Fruit fly (Drosophila melanogaster) whole organism, embryonic: ENCODE measurements around the gene chic.
A peak's percentile ranks its signal among the peaks of the same experiment; 100 is the strongest.

ENCODE experiments used
- CG11085 ChIP-seq: fragments of 200-800 bp; sonication (Bioruptor generic); IDR thresholded peaks from 2 replicates; pipeline ENCODE4 v1.3.6; 2022; ENCODE audit warnings: missing biosample characterization, missing genetic modification characterization
- CG12071 ChIP-seq: fragments of 200-800 bp; sonication (Bioruptor generic); optimal IDR thresholded peaks from 3 replicates; lab custom pipeline; 2018; ENCODE audit warnings: missing biosample characterization, mild to moderate bottlenecking, missing genetic modification characterization
- CG12744 ChIP-seq: fragments of 200-800 bp; sonication (Bioruptor generic); optimal IDR thresholded peaks from 2 replicates; lab custom pipeline; 2016; ENCODE audit warnings: missing biosample characterization, missing genetic modification characterization
- CG12942 ChIP-seq: fragments of 200-800 bp; sonication (Bioruptor generic); optimal IDR thresholded peaks from 3 replicates; lab custom pipeline; 2016; ENCODE audit warnings: missing biosample characterization, missing genetic modification characterization
- CG13624 ChIP-seq: fragments of 200-800 bp; sonication (Bioruptor generic); optimal IDR thresholded peaks from 2 replicates; lab custom pipeline; 2016; ENCODE audit warnings: missing biosample characterization, missing genetic modification characterization
- CG14860 ChIP-seq: fragments of 200-800 bp; sonication (Bioruptor generic); IDR thresholded peaks from 3 replicates; pipeline ENCODE4 v1.3.6; 2022; ENCODE audit warnings: missing biosample characterization, missing genetic modification characterization; ENCODE audit not compliant: partially characterized antibody
- CG15073 ChIP-seq: fragments of 200-800 bp; sonication (Bioruptor generic); optimal IDR thresholded peaks from 2 replicates; lab custom pipeline; 2016; ENCODE audit warnings: missing biosample characterization, missing genetic modification characterization
- CG15601 ChIP-seq: fragments of 200-800 bp; sonication (Bioruptor generic); optimal IDR thresholded peaks from 3 replicates; lab custom pipeline; 2019; ENCODE audit warnings: missing biosample characterization, mild to moderate bottlenecking, missing genetic modification characterization, moderate library complexity
- CG16863 ChIP-seq: fragments of 200-800 bp; sonication (Bioruptor generic); optimal IDR thresholded peaks from 3 replicates; lab custom pipeline; 2016; ENCODE audit warnings: missing biosample characterization, missing genetic modification characterization
- CG17802 ChIP-seq: fragments of 200-800 bp; sonication (Bioruptor generic); optimal IDR thresholded peaks from 2 replicates; lab custom pipeline; 2018; ENCODE audit warnings: missing biosample characterization, mild to moderate bottlenecking, missing genetic modification characterization, moderate library complexity
- CG18011 ChIP-seq: fragments of 200-800 bp; sonication (Bioruptor generic); optimal IDR thresholded peaks from 2 replicates; lab custom pipeline; 2017; ENCODE audit warnings: missing biosample characterization, missing genetic modification characterization, mild to moderate bottlenecking, moderate library complexity, missing genotype
- CG2129 ChIP-seq: fragments of 200-800 bp; sonication (Bioruptor generic); IDR thresholded peaks from 2 replicates; pipeline ENCODE4 v1.3.6; 2022; ENCODE audit warnings: missing biosample characterization, missing genetic modification characterization; ENCODE audit not compliant: partially characterized antibody
- CG33213 ChIP-seq: fragments of 200-800 bp; sonication (Bioruptor generic); optimal IDR thresholded peaks from 3 replicates; lab custom pipeline; 2016; ENCODE audit warnings: missing biosample characterization, missing genetic modification characterization
- CG4360 ChIP-seq: fragments of 200-800 bp; sonication (Bioruptor generic); IDR thresholded peaks from 2 replicates; pipeline ENCODE4 v1.3.6; 2022; ENCODE audit warnings: missing biosample characterization, missing genetic modification characterization
- CG6272 ChIP-seq: fragments of 200-800 bp; sonication (Bioruptor generic); IDR thresholded peaks from 2 replicates; pipeline ENCODE4 v1.3.6; 2022; ENCODE audit warnings: missing biosample characterization, missing genetic modification characterization
- CG6654 ChIP-seq: fragments of 200-800 bp; sonication (Bioruptor generic); optimal IDR thresholded peaks from 2 replicates; lab custom pipeline; 2017; ENCODE audit warnings: missing biosample characterization, mild to moderate bottlenecking, missing genetic modification characterization
- CG7963 ChIP-seq: fragments of 200-800 bp; sonication (Bioruptor generic); IDR thresholded peaks from 3 replicates; pipeline ENCODE4 v1.3.6; 2022; ENCODE audit warnings: missing biosample characterization, missing genetic modification characterization; ENCODE audit not compliant: partially characterized antibody
- CG9215 ChIP-seq: fragments of 200-800 bp; sonication (Bioruptor generic); IDR thresholded peaks from 2 replicates; pipeline ENCODE4 v1.3.6; 2022; ENCODE audit warnings: missing biosample characterization, missing genetic modification characterization
- D19A ChIP-seq: fragments of 200-800 bp; optimal IDR thresholded peaks from 3 replicates; lab custom pipeline; 2019; ENCODE audit warnings: missing biosample characterization, mild to moderate bottlenecking, missing genetic modification characterization, moderate library complexity
- Dll ChIP-seq: fragments of 200-800 bp; sonication (Bioruptor generic); IDR thresholded peaks from 4 replicates; pipeline ENCODE4 v1.3.6; 2022; ENCODE audit warnings: missing biosample characterization, missing genetic modification characterization; ENCODE audit not compliant: partially characterized antibody
- Gug ChIP-seq: fragments of 200-800 bp; sonication (Bioruptor generic); IDR thresholded peaks from 4 replicates; pipeline ENCODE4 v1.3.6; 2022; ENCODE audit warnings: missing biosample characterization, missing genetic modification characterization
- Taf1 ChIP-seq: fragments of 200-800 bp; sonication (Bioruptor generic); IDR thresholded peaks from 2 replicates; pipeline ENCODE4 v1.3.6; 2022; ENCODE audit warnings: missing biosample characterization, missing genetic modification characterization
- Xbp1 ChIP-seq: fragments of 200-800 bp; sonication (Bioruptor generic); optimal IDR thresholded peaks from 3 replicates; lab custom pipeline; 2016; ENCODE audit warnings: missing biosample characterization, mild to moderate bottlenecking, missing genetic modification characterization
- YL-1 ChIP-seq: fragments of 200-800 bp; sonication (Bioruptor generic); optimal IDR thresholded peaks from 3 replicates; lab custom pipeline; 2017; ENCODE audit warnings: missing biosample characterization, mild to moderate bottlenecking, missing genetic modification characterization
- al ChIP-seq: fragments of 200-800 bp; sonication (Bioruptor generic); IDR thresholded peaks from 2 replicates; pipeline ENCODE4 v1.3.6; 2022; ENCODE audit warnings: missing biosample characterization, missing genetic modification characterization
- aop ChIP-seq: fragments of 200-800 bp; sonication (Bioruptor generic); IDR thresholded peaks from 2 replicates; pipeline ENCODE4 v1.3.6; 2022; ENCODE audit warnings: missing biosample characterization, missing genetic modification characterization
- ase ChIP-seq: fragments of 200-800 bp; sonication (Bioruptor generic); IDR thresholded peaks from 3 replicates; pipeline ENCODE4 v1.3.6; 2022; ENCODE audit warnings: missing biosample characterization, missing genetic modification characterization
- ash1 ChIP-seq: fragments of 200-800 bp; sonication (Bioruptor generic); optimal IDR thresholded peaks from 2 replicates; lab custom pipeline; 2018; ENCODE audit warnings: missing biosample characterization, mild to moderate bottlenecking, missing genetic modification characterization
- br ChIP-seq: fragments of >200 bp; optimal IDR thresholded peaks from 2 replicates; lab custom pipeline; 2017
- ci ChIP-seq: fragments of 200-800 bp; sonication (Bioruptor generic); IDR thresholded peaks from 3 replicates; pipeline ENCODE4 v1.3.6; 2022; ENCODE audit warnings: missing biosample characterization, missing genetic modification characterization
- dmrt99B ChIP-seq: fragments of 200-800 bp; sonication (Bioruptor generic); optimal IDR thresholded peaks from 2 replicates; lab custom pipeline; 2018; ENCODE audit warnings: missing biosample characterization, mild to moderate bottlenecking, missing genetic modification characterization, moderate library complexity
- emc ChIP-seq: fragments of 200-800 bp; sonication (Bioruptor generic); optimal IDR thresholded peaks from 2 replicates; lab custom pipeline; 2016; ENCODE audit warnings: missing biosample characterization, missing genetic modification characterization
- eyg ChIP-seq: fragments of 200-800 bp; sonication (Bioruptor generic); optimal IDR thresholded peaks from 3 replicates; lab custom pipeline; 2016; ENCODE audit warnings: missing biosample characterization, missing genetic modification characterization
- fd102C ChIP-seq: fragments of 200-800 bp; sonication (Bioruptor generic); optimal IDR thresholded peaks from 2 replicates; lab custom pipeline; 2018; ENCODE audit warnings: missing biosample characterization, mild to moderate bottlenecking, missing genetic modification characterization, moderate library complexity
- gcm ChIP-seq: fragments of 200-800 bp; sonication (Bioruptor generic); optimal IDR thresholded peaks from 2 replicates; lab custom pipeline; 2019; ENCODE audit warnings: missing biosample characterization, mild to moderate bottlenecking, missing genetic modification characterization, moderate library complexity
- gcm2 ChIP-seq: fragments of 200-800 bp; sonication (Bioruptor generic); optimal IDR thresholded peaks from 2 replicates; lab custom pipeline; 2016; ENCODE audit warnings: missing biosample characterization, missing genetic modification characterization
- hbn ChIP-seq: fragments of 200-800 bp; sonication (Bioruptor generic); IDR thresholded peaks from 2 replicates; pipeline ENCODE4 v1.3.6; 2022; ENCODE audit warnings: missing biosample characterization, missing genetic modification characterization; ENCODE audit not compliant: partially characterized antibody
- ind ChIP-seq: fragments of 200-800 bp; sonication (Bioruptor generic); optimal IDR thresholded peaks from 3 replicates; lab custom pipeline; 2016; ENCODE audit warnings: missing biosample characterization, missing genetic modification characterization
- kah ChIP-seq: fragments of 200-800 bp; sonication (Bioruptor generic); optimal IDR thresholded peaks from 2 replicates; lab custom pipeline; 2018; ENCODE audit warnings: missing biosample characterization, mild to moderate bottlenecking, missing genetic modification characterization
- odd ChIP-seq: fragments of 200-800 bp; sonication (Bioruptor generic); optimal IDR thresholded peaks from 2 replicates; lab custom pipeline; 2017; ENCODE audit warnings: missing biosample characterization, mild to moderate bottlenecking, missing genetic modification characterization
- phol ChIP-seq: fragments of 200-800 bp; sonication (Bioruptor generic); optimal IDR thresholded peaks from 3 replicates; lab custom pipeline; 2018; ENCODE audit warnings: missing biosample characterization, mild to moderate bottlenecking, missing genetic modification characterization, moderate library complexity
- pita ChIP-seq: fragments of 200-800 bp; sonication (Bioruptor generic); optimal IDR thresholded peaks from 2 replicates; lab custom pipeline; 2017; ENCODE audit warnings: missing biosample characterization, mild to moderate bottlenecking, missing genetic modification characterization
- pnt ChIP-seq: fragments of 200-800 bp; sonication (Bioruptor generic); optimal IDR thresholded peaks from 3 replicates; lab custom pipeline; 2016; ENCODE audit warnings: missing biosample characterization, missing genetic modification characterization
- pum ChIP-seq: fragments of 200-800 bp; sonication (Bioruptor generic); optimal IDR thresholded peaks from 2 replicates; lab custom pipeline; 2016; ENCODE audit warnings: missing biosample characterization, missing genetic modification characterization
- shn ChIP-seq: fragments of 200-800 bp; sonication (Bioruptor generic); optimal IDR thresholded peaks from 3 replicates; lab custom pipeline; 2016; ENCODE audit warnings: missing biosample characterization, missing genetic modification characterization
- sisA ChIP-seq: fragments of 200-800 bp; sonication (Bioruptor generic); IDR thresholded peaks from 2 replicates; pipeline ENCODE4 v1.3.6; 2022; ENCODE audit warnings: missing biosample characterization, missing genetic modification characterization
- tgo ChIP-seq: fragments of 200-800 bp; sonication (Bioruptor generic); IDR thresholded peaks from 3 replicates; pipeline ENCODE4 v1.3.6; 2022; ENCODE audit warnings: missing biosample characterization, missing genetic modification characterization
- wdn ChIP-seq: fragments of 200-800 bp; sonication (Bioruptor generic); IDR thresholded peaks from 2 replicates; pipeline ENCODE4 v1.3.6; 2022; ENCODE audit warnings: missing biosample characterization, missing genetic modification characterization
- zfh1 ChIP-seq: fragments of 200-800 bp; sonication (Bioruptor generic); IDR thresholded peaks from 3 replicates; pipeline ENCODE4 v1.3.6; 2022; ENCODE audit warnings: missing biosample characterization, missing genetic modification characterization

chic gene

DNA sequence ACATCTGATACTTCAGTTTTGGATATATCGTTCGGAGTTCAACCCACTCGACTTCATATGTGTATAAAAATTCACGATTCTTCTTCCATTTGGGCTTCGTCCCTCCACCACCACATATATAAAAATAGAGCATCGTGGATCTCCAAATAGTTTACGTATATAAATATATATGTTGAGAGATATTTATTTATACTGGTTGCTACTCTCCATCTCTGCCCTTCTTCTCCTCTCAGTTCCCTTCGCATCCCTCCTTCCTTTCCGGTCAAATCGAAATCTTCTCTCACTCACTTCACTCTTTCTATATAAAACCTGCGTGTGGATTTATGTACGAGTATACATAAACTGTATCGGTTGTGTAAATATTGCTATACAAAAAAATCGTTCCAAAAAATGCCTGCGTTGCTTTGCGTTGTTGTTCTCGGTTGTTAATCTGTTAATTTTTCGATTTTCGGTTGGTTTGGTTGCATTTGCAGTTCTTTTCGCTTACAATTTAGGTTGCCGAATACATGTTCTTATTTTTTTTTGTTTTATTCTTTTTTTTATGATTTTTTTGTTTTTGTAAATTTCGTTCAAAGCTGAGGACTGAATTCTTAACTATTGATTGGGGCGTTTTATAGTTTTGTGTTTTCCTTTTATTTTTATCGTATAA is 8.1 kb downstream of the chic start (continued):
- no peak for TF ChIP-seq Dll

DNA sequence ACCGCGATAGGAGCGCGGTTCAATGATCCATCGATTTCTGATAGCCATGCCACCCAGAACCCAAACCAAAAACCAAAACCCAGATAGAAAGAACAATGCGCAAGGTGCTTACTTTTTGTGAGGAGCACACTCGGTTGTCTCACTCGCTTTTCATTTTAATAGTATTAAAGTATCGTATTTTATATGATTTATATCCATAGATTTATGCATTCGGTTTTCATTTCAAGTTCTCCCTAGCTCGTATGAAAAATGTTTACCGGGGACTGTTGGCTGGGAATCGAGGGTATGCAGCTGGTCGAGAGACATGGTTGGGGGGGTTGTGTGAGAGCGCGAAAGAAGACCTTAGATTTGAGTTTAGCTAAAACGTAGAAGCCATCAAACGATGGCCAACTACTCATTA is 8.8 kb downstream of the chic start:
- no peak for TF ChIP-seq CG12942 (GFP tag; lab: Kevin White, UChicago)
- TF ChIP-seq phol (tag; lab: Kevin White, UChicago): peak; percentile 16
- TF ChIP-seq CG33213 (GFP tag; lab: Kevin White, UChicago): no peak
- no peak for TF ChIP-seq CG6654 (GFP tag; lab: Kevin White, UChicago)
- no peak for TF ChIP-seq CG15073
- TF ChIP-seq ind (GFP tag; lab: Kevin White, UChicago): no peak
- TF ChIP-seq pum (GFP tag; lab: Kevin White, UChicago): no peak
- TF ChIP-seq CG12744 (GFP tag; lab: Kevin White, UChicago): no peak
- TF ChIP-seq emc (GFP tag; lab: Kevin White, UChicago): no peak
- peak; percentile 16 for TF ChIP-seq CG16863
- peak; percentile 56; the same call in 1 of the 2 replicates for TF ChIP-seq al (GFP tag; lab: Robert Waterston, UW)
- peak; percentile 40; the same call in 1 of the 2 replicates for TF ChIP-seq Taf1
- no peak for TF ChIP-seq ash1
- TF ChIP-seq CG12071 (GFP tag; lab: Kevin White, UChicago): no peak
- TF ChIP-seq ci (GFP tag; lab: Robert Waterston, UW): no peak
- no peak for TF ChIP-seq gcm2 (GFP tag; lab: Kevin White, UChicago)
- peak; percentile 70 for TF ChIP-seq zfh1 (GFP tag; lab: Robert Waterston, UW)
- no peak for TF ChIP-seq pita (GFP tag; lab: Kevin White, UChicago)
- TF ChIP-seq CG14860 (GFP tag; lab: Robert Waterston, UW): no peak
- TF ChIP-seq dmrt99B (tag; lab: Kevin White, UChicago): peak; percentile 54
- TF ChIP-seq CG4360: no peak
- peak; percentile 76 for TF ChIP-seq tgo
- peak; percentile 34; the same call in 1 of the 4 replicates for TF ChIP-seq Gug
- TF ChIP-seq CG6272 (GFP tag; lab: Robert Waterston, UW): no peak
- TF ChIP-seq hbn (GFP tag; lab: Robert Waterston, UW): no peak
- TF ChIP-seq aop (GFP tag; lab: Robert Waterston, UW): no peak
- no peak for TF ChIP-seq CG17802
- no peak for TF ChIP-seq eyg (GFP tag; lab: Kevin White, UChicago)
- peak; percentile 34 for TF ChIP-seq D19A
- TF ChIP-seq fd102C (GFP tag; lab: Kevin White, UChicago): no peak
- peak; percentile 13 for TF ChIP-seq CG15601
- peak; percentile 8 for TF ChIP-seq CG13624
- TF ChIP-seq shn (GFP tag; lab: Kevin White, UChicago): no peak
- 0 out of 2 replicates have a peak, but pooled peaks have one; percentile 32 for TF ChIP-seq wdn (GFP tag; lab: Robert Waterston, UW)
- TF ChIP-seq CG2129 (GFP tag; lab: Robert Waterston, UW): no peak
- TF ChIP-seq gcm (GFP tag; lab: Kevin White, UChicago): no peak
- no peak for TF ChIP-seq CG18011 (GFP tag; lab: Kevin White, UChicago)
- no peak for TF ChIP-seq kah (GFP tag; lab: Kevin White, UChicago)
- peak; percentile 52; the same call in 1 of the 2 replicates for TF ChIP-seq sisA (GFP tag; lab: Robert Waterston, UW)
- no peak for TF ChIP-seq br
- TF ChIP-seq YL-1 (GFP tag; lab: Kevin White, UChicago): no peak
- no peak for TF ChIP-seq odd (GFP tag; lab: Kevin White, UChicago)
- peak; percentile 28; the same call in 1 of the 2 replicates for TF ChIP-seq CG9215
- no peak for TF ChIP-seq pnt (GFP tag; lab: Kevin White, UChicago)
- TF ChIP-seq Xbp1: peak; percentile 53
- TF ChIP-seq CG11085 (GFP tag; lab: Robert Waterston, UW): peak; percentile 28; the same call in 1 of the 2 replicates
- no peak for TF ChIP-seq ase (GFP tag; lab: Robert Waterston, UW)
- TF ChIP-seq CG7963: no peak
